Worm (Caenorhabditis elegans) whole organism, young adult: ENCODE results near the gene gei-1.

ENCODE experiments used
- B0035.1 ChIP-seq: sonication (generic microtip); optimal IDR thresholded peaks from 2 replicates; lab custom pipeline; 2016; ENCODE audit warnings: missing genetic modification characterization, mild to moderate bottlenecking, missing compliant biosample characterization, missing genotype, missing genetic modification reagents
- F23B12.7 ChIP-seq: sonication (generic microtip); optimal IDR thresholded peaks from 2 replicates; lab custom pipeline; 2017; ENCODE audit warnings: missing genetic modification characterization, mild to moderate bottlenecking, missing compliant biosample characterization, antibody characterized with exemption, moderate library complexity; ENCODE audit not compliant: insufficient read depth
- F33H1.4 ChIP-seq: fragments of 200-800 bp; sonication (Bioruptor generic); IDR thresholded peaks from 2 replicates; pipeline ENCODE4 v1.3.6; 2022; ENCODE audit warnings: missing genetic modification reagents, missing genetic modification characterization, missing compliant biosample characterization
- F39B2.1 ChIP-seq: fragments of 200-800 bp; sonication (Bioruptor generic); IDR thresholded peaks from 2 replicates; pipeline ENCODE4 v1.3.6; 2022; ENCODE audit warnings: missing genetic modification reagents, missing genetic modification characterization, missing compliant biosample characterization
- F52B5.7 ChIP-seq: sonication (generic microtip); optimal IDR thresholded peaks from 2 replicates; lab custom pipeline; 2016; ENCODE audit warnings: mild to moderate bottlenecking, missing genetic modification characterization, missing compliant biosample characterization
- F57A8.1 ChIP-seq: fragments of 200-800 bp; sonication (Bioruptor generic); optimal IDR thresholded peaks from 2 replicates; lab custom pipeline; 2018; ENCODE audit warnings: mild to moderate bottlenecking, missing genetic modification characterization, moderate library complexity, missing compliant biosample characterization
- F57C9.4 ChIP-seq: sonication (generic microtip); optimal IDR thresholded peaks from 2 replicates; lab custom pipeline; 2017; ENCODE audit warnings: mild to moderate bottlenecking, missing genetic modification characterization, missing compliant biosample characterization
- Y56A3A.18 ChIP-seq: fragments of 200-800 bp; sonication (Bioruptor generic); IDR thresholded peaks from 2 replicates; pipeline ENCODE4 v1.3.6; 2022; ENCODE audit warnings: missing genetic modification reagents, missing genetic modification characterization, missing compliant biosample characterization
- akir-1 ChIP-seq: fragments of 200-800 bp; sonication (Bioruptor generic); optimal IDR thresholded peaks from 2 replicates; lab custom pipeline; 2018; ENCODE audit warnings: mild to moderate bottlenecking, missing genetic modification characterization, moderate library complexity, missing compliant biosample characterization
- aptf-2 ChIP-seq: fragments of 200-800 bp; sonication (Bioruptor generic); conservative IDR thresholded peaks from 2 replicates; pipeline ENCODE4 v1.3.6; 2022; ENCODE audit warnings: missing genetic modification reagents, missing genetic modification characterization, missing compliant biosample characterization
- attf-6 ChIP-seq: fragments of 200-800 bp; sonication (Bioruptor generic); IDR thresholded peaks from 2 replicates; pipeline ENCODE4 v1.3.6; 2022; ENCODE audit warnings: missing genetic modification reagents, missing genetic modification characterization, missing compliant biosample characterization
- bed-2 ChIP-seq: fragments of 200-800 bp; sonication (Bioruptor generic); IDR thresholded peaks from 2 replicates; pipeline ENCODE4 v1.3.6; 2022; ENCODE audit warnings: missing genetic modification reagents, missing genetic modification characterization, missing compliant biosample characterization
- ccch-3 ChIP-seq: fragments of 200-800 bp; sonication (Bioruptor generic); optimal IDR thresholded peaks from 2 replicates; lab custom pipeline; 2018; ENCODE audit warnings: mild to moderate bottlenecking, missing genetic modification characterization, missing compliant biosample characterization
- cebp-1 ChIP-seq, 2 experiments: fragments of 200-800 bp in 1 of 2; sonication (Bioruptor generic) in 1 of 2; sonication (generic microtip) in 1 of 2; IDR thresholded peaks in 1 of 2; optimal IDR thresholded peaks in 1 of 2; 2 replicates each; pipeline versions ENCODE4 v1.3.6 to Lab custom; 2017 to 2022; ENCODE audit warnings: missing compliant biosample characterization in 2 of 2, missing genetic modification characterization in 2 of 2, mild to moderate bottlenecking in 1 of 2, missing genetic modification reagents in 1 of 2, moderate library complexity in 1 of 2
- ceh-27 ChIP-seq: fragments of 200-800 bp; sonication (Bioruptor generic); optimal IDR thresholded peaks from 2 replicates; lab custom pipeline; 2018; ENCODE audit warnings: mild to moderate bottlenecking, missing genetic modification characterization, moderate library complexity, missing compliant biosample characterization
- ceh-40 ChIP-seq: fragments of 200-800 bp; sonication (Bioruptor generic); IDR thresholded peaks from 2 replicates; pipeline ENCODE4 v1.3.6; 2022; ENCODE audit warnings: missing genetic modification characterization, missing compliant biosample characterization
- ceh-58 ChIP-seq: fragments of 200-800 bp; sonication (Bioruptor generic); IDR thresholded peaks from 2 replicates; pipeline ENCODE4 v1.3.6; 2022; ENCODE audit warnings: missing genetic modification characterization, missing compliant biosample characterization
- chd-7 ChIP-seq: sonication (generic microtip); optimal IDR thresholded peaks from 2 replicates; lab custom pipeline; 2016; ENCODE audit warnings: mild to moderate bottlenecking, missing genetic modification characterization, moderate library complexity, missing compliant biosample characterization
- die-1 ChIP-seq: sonication (generic microtip); optimal IDR thresholded peaks from 2 replicates; lab custom pipeline; 2016; ENCODE audit warnings: missing genotype, mild to moderate bottlenecking, missing genetic modification characterization, missing compliant biosample characterization
- dpff-1 ChIP-seq: sonication (generic microtip); optimal IDR thresholded peaks from 2 replicates; lab custom pipeline; 2017; ENCODE audit warnings: mild to moderate bottlenecking, missing genetic modification characterization, missing compliant biosample characterization
- efl-1 ChIP-seq: fragments of 150-350 bp; optimal IDR thresholded peaks from 2 replicates; lab custom pipeline; 2014; ENCODE audit warnings: missing biosample characterization, missing genetic modification reagents, missing genetic modification characterization
- egl-44 ChIP-seq: fragments of 200-800 bp; sonication (Bioruptor generic); IDR thresholded peaks from 2 replicates; pipeline ENCODE4 v1.3.6; 2022; ENCODE audit warnings: missing genetic modification reagents, missing genetic modification characterization, missing compliant biosample characterization
- fkh-3 ChIP-seq: sonication (generic microtip); optimal IDR thresholded peaks from 2 replicates; lab custom pipeline; 2016; ENCODE audit warnings: mild to moderate bottlenecking, missing genetic modification characterization, missing compliant biosample characterization
- him-1 ChIP-seq: sonication (generic microtip); optimal IDR thresholded peaks from 2 replicates; lab custom pipeline; 2016; ENCODE audit warnings: missing genotype, missing genetic modification reagents, missing genetic modification characterization, missing compliant biosample characterization
- hlh-26 ChIP-seq: fragments of 200-800 bp; sonication (Bioruptor generic); conservative IDR thresholded peaks from 2 replicates; pipeline ENCODE4 v1.3.6; 2022; ENCODE audit warnings: missing genetic modification reagents, missing genetic modification characterization, missing compliant biosample characterization
- let-526 ChIP-seq: fragments of 200-800 bp; sonication (Bioruptor generic); IDR thresholded peaks from 2 replicates; pipeline ENCODE4 v1.3.6; 2022; ENCODE audit warnings: missing genetic modification reagents, missing genetic modification characterization, missing compliant biosample characterization
- let-607 ChIP-seq, 2 experiments: fragments of 200-800 bp in 1 of 2; sonication (Bioruptor generic) in 1 of 2; sonication (generic microtip) in 1 of 2; optimal IDR thresholded peaks; 2 replicates each; lab custom pipeline; 2016 to 2018; ENCODE audit warnings: mild to moderate bottlenecking in 2 of 2, missing compliant biosample characterization in 2 of 2, missing genetic modification characterization in 2 of 2, moderate library complexity in 2 of 2, missing genotype in 1 of 2
- lin-26 ChIP-seq: fragments of 200-800 bp; sonication (Bioruptor generic); IDR thresholded peaks from 2 replicates; pipeline ENCODE4 v1.3.6; 2022; ENCODE audit warnings: missing genetic modification reagents, missing genetic modification characterization, missing compliant biosample characterization
- lin-40 ChIP-seq: sonication (generic microtip); optimal IDR thresholded peaks from 2 replicates; lab custom pipeline; 2016; ENCODE audit warnings: missing genetic modification characterization, mild to moderate bottlenecking, missing compliant biosample characterization, missing genotype, missing genetic modification reagents
- lin-54 ChIP-seq: fragments of 200-800 bp; sonication (Bioruptor generic); optimal IDR thresholded peaks from 2 replicates; lab custom pipeline; 2018; ENCODE audit warnings: mild to moderate bottlenecking, missing genetic modification characterization, missing compliant biosample characterization
- lsl-1 ChIP-seq: fragments of 200-800 bp; sonication (Bioruptor generic); optimal IDR thresholded peaks from 2 replicates; lab custom pipeline; 2018; ENCODE audit warnings: mild to moderate bottlenecking, missing genetic modification characterization, moderate library complexity, missing compliant biosample characterization
- madf-3 ChIP-seq: fragments of 200-800 bp; sonication (Bioruptor generic); IDR thresholded peaks from 2 replicates; pipeline ENCODE4 v1.3.6; 2022; ENCODE audit warnings: missing genetic modification reagents, missing genetic modification characterization, missing compliant biosample characterization
- mes-4 ChIP-seq: sonication (generic microtip); optimal IDR thresholded peaks from 2 replicates; lab custom pipeline; 2016; ENCODE audit warnings: missing genotype, missing genetic modification characterization, missing compliant biosample characterization
- mxl-1 ChIP-seq: sonication (generic microtip); optimal IDR thresholded peaks from 2 replicates; lab custom pipeline; 2016; ENCODE audit warnings: missing genetic modification characterization, missing compliant biosample characterization
- nfya-1 ChIP-seq: sonication (generic microtip); optimal IDR thresholded peaks from 2 replicates; lab custom pipeline; 2017; ENCODE audit warnings: antibody characterized with exemption, missing compliant biosample characterization, missing genetic modification characterization, borderline replicate concordance; ENCODE audit not compliant: insufficient read depth
- nhr-27 ChIP-seq: fragments of 200-800 bp; sonication (Bioruptor generic); optimal IDR thresholded peaks from 2 replicates; lab custom pipeline; 2018; ENCODE audit warnings: mild to moderate bottlenecking, missing genetic modification characterization, moderate library complexity, missing compliant biosample characterization
- sea-2 ChIP-seq: fragments of 200-800 bp; sonication (Bioruptor generic); IDR thresholded peaks from 2 replicates; pipeline ENCODE4 v1.3.6; 2022; ENCODE audit warnings: missing genetic modification characterization, missing compliant biosample characterization
- snpc-1.3 ChIP-seq: sonication (generic microtip); optimal IDR thresholded peaks from 2 replicates; lab custom pipeline; 2017; ENCODE audit warnings: missing genetic modification characterization, mild to moderate bottlenecking, missing compliant biosample characterization, antibody characterized with exemption, moderate library complexity, missing genotype, missing genetic modification reagents; ENCODE audit not compliant: insufficient read depth
- tbp1 ChIP-seq: fragments of 200-800 bp; sonication (Bioruptor generic); optimal IDR thresholded peaks from 2 replicates; lab custom pipeline; 2018; ENCODE audit warnings: mild to moderate bottlenecking, missing genetic modification characterization, missing compliant biosample characterization
- tbx-9 ChIP-seq: sonication (generic microtip); optimal IDR thresholded peaks from 2 replicates; lab custom pipeline; 2016; ENCODE audit warnings: borderline replicate concordance, missing genetic modification characterization, inconsistent platforms, missing compliant biosample characterization
- tlf-1 ChIP-seq: fragments of 200-800 bp; sonication (Bioruptor generic); optimal IDR thresholded peaks from 2 replicates; lab custom pipeline; 2018; ENCODE audit warnings: mild to moderate bottlenecking, missing genetic modification characterization, missing compliant biosample characterization
- unc-130 ChIP-seq: sonication (generic microtip); optimal IDR thresholded peaks from 2 replicates; lab custom pipeline; 2016; ENCODE audit warnings: missing genetic modification reagents, missing genetic modification characterization, missing compliant biosample characterization
- zfh-2 ChIP-seq: fragments of 200-800 bp; sonication (Bioruptor generic); conservative IDR thresholded peaks from 2 replicates; pipeline ENCODE4 v1.3.6; 2022; ENCODE audit warnings: missing genetic modification reagents, missing genetic modification characterization, missing compliant biosample characterization
- ztf-22 ChIP-seq: fragments of 200-800 bp; sonication (Bioruptor generic); optimal IDR thresholded peaks from 2 replicates; lab custom pipeline; 2018; ENCODE audit warnings: mild to moderate bottlenecking, missing genetic modification characterization, moderate library complexity, missing compliant biosample characterization
- ztf-26 ChIP-seq: sonication (generic microtip); optimal IDR thresholded peaks from 2 replicates; lab custom pipeline; 2017; ENCODE audit warnings: missing genetic modification characterization, missing compliant biosample characterization

Gene gei-1

ce11 chrIII:3321145-3321544 lies 23.5 kb upstream of the gei-1 start, which contains the start of gene Y53G8AR.9:
TSS of gene Y53G8AR.9 (minus strand) at chrIII:3321245.
- TF ChIP-seq unc-130 (GFP tag; lab: Kevin White, UChicago) (no peak), ztf-26 (tag; lab: Kevin White, UChicago) (no peak), chd-7 (tag; lab: Kevin White, UChicago) (no peak), fkh-3 (tag; lab: Kevin White, UChicago) (no peak), hlh-26 (no peak), ccch-3 (GFP tag; lab: Kevin White, UChicago) (no peak), lsl-1 (no peak), aptf-2 (GFP tag; lab: Robert Waterston, UW) (no peak), sea-2 (GFP tag; lab: Robert Waterston, UW) (no peak), mxl-1 (tag; lab: Kevin White, UChicago) (no peak), lin-54 (GFP tag; lab: Kevin White, UChicago) (no peak), lin-26 (GFP tag; lab: Robert Waterston, UW) (no peak), F33H1.4 (GFP tag; lab: Robert Waterston, UW) (no peak), let-526 (no peak), akir-1 (GFP tag; lab: Kevin White, UChicago) (no peak), F57A8.1 (GFP tag; lab: Kevin White, UChicago) (no peak), egl-44 (no peak), F39B2.1 (no peak)

ce11 chrIII:3322317-3323010 lies 22.2 kb upstream of the gei-1 start, which contains the start of gene phf-15:
TSS of gene phf-15 (plus strand) at chrIII:3322853.
- TF ChIP-seq snpc-1.3 (tag; lab: Kevin White, UChicago) (no peak), Y56A3A.18 (GFP tag; lab: Robert Waterston, UW) (no peak), tlf-1 (GFP tag; lab: Kevin White, UChicago) (no peak), F23B12.7 (tag; lab: Kevin White, UChicago) (no peak), let-526 (no peak), let-607 (tag; optimal IDR thresholded peaks at IDR 0.05; lab: Kevin White, UChicago) (no peak), ceh-58 (no peak), him-1 (tag; lab: Kevin White, UChicago) (no peak), B0035.1 (tag; lab: Kevin White, UChicago) (no peak), efl-1 (GFP tag; lab: Kevin White, UChicago) (peak; percentile 21), die-1 (no peak), tbx-9 (tag; lab: Kevin White, UChicago) (no peak), ceh-27 (GFP tag; lab: Kevin White, UChicago) (no peak), lin-40 (tag; lab: Kevin White, UChicago) (no peak), tbp1 (GFP tag; lab: Kevin White, UChicago) (no peak), bed-2 (GFP tag; lab: Robert Waterston, UW) (no peak), F57C9.4 (tag; lab: Kevin White, UChicago) (no peak), zfh-2 (0 out of 2 replicates have a peak, but pooled peaks have one; percentile 30), attf-6 (GFP tag; lab: Robert Waterston, UW) (no peak), ceh-40 (GFP tag; lab: Robert Waterston, UW) (no peak), sea-2 (GFP tag; lab: Robert Waterston, UW) (no peak), cebp-1 (GFP tag; IDR thresholded peaks at IDR 0.05; lab: Robert Waterston, UW) (no peak), cebp-1 (tag; optimal IDR thresholded peaks at IDR 0.05; lab: Kevin White, UChicago) (no peak), nhr-27 (tag; lab: Kevin White, UChicago) (no peak), mes-4 (tag; lab: Kevin White, UChicago) (no peak), ztf-22 (no peak), F39B2.1 (no peak), akir-1 (GFP tag; lab: Kevin White, UChicago) (no peak), F52B5.7 (tag; lab: Kevin White, UChicago) (no peak), F33H1.4 (GFP tag; lab: Robert Waterston, UW) (no peak), madf-3 (GFP tag; lab: Robert Waterston, UW) (peak; percentile 98), nfya-1 (tag; lab: Kevin White, UChicago) (no peak), dpff-1 (tag; lab: Kevin White, UChicago) (no peak)
